Worm (Caenorhabditis elegans) whole organism, L1 larva: ENCODE data around the gene sri-61.
"Not testable (repeated sequence)": the region's sequence is repeated elsewhere in the genome, so short reads cannot be mapped to it uniquely, and the experiment has no call there.

ENCODE experiments used
- C04F5.9 ChIP-seq: sonication (generic microtip); optimal IDR thresholded peaks from 2 replicates; lab custom pipeline; 2016; ENCODE audit warnings: missing genetic modification characterization, missing compliant biosample characterization
- F16B12.6 ChIP-seq: fragments of 150-350 bp; optimal IDR thresholded peaks from 2 replicates; lab custom pipeline; 2014; ENCODE audit warnings: missing biosample characterization, missing genetic modification characterization
- aly-2 ChIP-seq: fragments of 150-350 bp; optimal IDR thresholded peaks from 2 replicates; lab custom pipeline; 2014; ENCODE audit warnings: missing biosample characterization, missing genetic modification characterization
- ama-1 ChIP-seq: fragments of 150-350 bp; optimal IDR thresholded peaks from 2 replicates; lab custom pipeline; 2014
- blmp-1 ChIP-seq: fragments of 150-350 bp; optimal IDR thresholded peaks from 2 replicates; lab custom pipeline; 2014; ENCODE audit warnings: missing biosample characterization, missing genetic modification characterization
- ceh-8 ChIP-seq: fragments of 200-800 bp; sonication (Bioruptor generic); optimal IDR thresholded peaks from 2 replicates; lab custom pipeline; 2018; ENCODE audit warnings: mild to moderate bottlenecking, missing genetic modification characterization, moderate library complexity, missing compliant biosample characterization
- efl-1 ChIP-seq, 4 experiments: fragments of 150-350 bp; optimal IDR thresholded peaks in 3 of 4; peaks in 1 of 4; 1 replicate in 1 of 4; 2 replicates in 3 of 4; lab custom pipeline; 2014; ENCODE audit warnings: missing biosample characterization in 2 of 4, missing genetic modification characterization in 2 of 4, missing genetic modification reagents in 2 of 4
- efl-3 ChIP-seq: fragments of 200-800 bp; sonication (Bioruptor generic); optimal IDR thresholded peaks from 2 replicates; lab custom pipeline; 2018; ENCODE audit warnings: mild to moderate bottlenecking, missing genetic modification characterization, missing compliant biosample characterization
- elt-2 ChIP-seq: sonication (generic microtip); optimal IDR thresholded peaks from 2 replicates; lab custom pipeline; 2016; ENCODE audit warnings: missing genetic modification characterization, mild to moderate bottlenecking, inconsistent platforms, missing compliant biosample characterization, missing genetic modification reagents
- fkh-8 ChIP-seq: sonication (generic microtip); optimal IDR thresholded peaks from 2 replicates; lab custom pipeline; 2016; ENCODE audit warnings: mild to moderate bottlenecking, missing genetic modification characterization, missing compliant biosample characterization
- fos-1 ChIP-seq: fragments of 150-350 bp; optimal IDR thresholded peaks from 2 replicates; lab custom pipeline; 2014; ENCODE audit warnings: missing biosample characterization, missing genetic modification characterization
- irx-1 ChIP-seq: sonication (generic microtip); optimal IDR thresholded peaks from 2 replicates; lab custom pipeline; 2016; ENCODE audit warnings: missing genetic modification characterization, missing compliant biosample characterization
- isw-1 ChIP-seq: fragments of 200-800 bp; sonication (Bioruptor generic); IDR thresholded peaks from 2 replicates; pipeline ENCODE4 v1.3.6; 2022; ENCODE audit warnings: missing genetic modification characterization, missing compliant biosample characterization
- lin-35 ChIP-seq, 2 experiments: fragments of 150-350 bp; optimal IDR thresholded peaks; 2 replicates each; lab custom pipeline; 2014; ENCODE audit warnings: missing biosample characterization in 2 of 2, missing genetic modification characterization in 2 of 2, missing genetic modification reagents in 2 of 2
- lir-3 ChIP-seq: sonication (generic microtip); optimal IDR thresholded peaks from 2 replicates; lab custom pipeline; 2016; ENCODE audit warnings: mild to moderate bottlenecking, missing genetic modification characterization, moderate library complexity, missing compliant biosample characterization; ENCODE audit not compliant: poor library complexity
- mab-9 ChIP-seq: fragments of 200-800 bp; sonication (Bioruptor generic); IDR thresholded peaks from 2 replicates; pipeline ENCODE4 v1.3.6; 2022; ENCODE audit warnings: missing genetic modification reagents, missing genetic modification characterization, missing compliant biosample characterization
- mep-1 ChIP-seq: fragments of 150-350 bp; optimal IDR thresholded peaks from 2 replicates; lab custom pipeline; 2014; ENCODE audit warnings: missing biosample characterization, missing genetic modification characterization
- nhr-237 ChIP-seq: fragments of 150-350 bp; optimal IDR thresholded peaks from 2 replicates; lab custom pipeline; 2014; ENCODE audit warnings: missing biosample characterization, missing genetic modification characterization
- nhr-28 ChIP-seq: fragments of 150-350 bp; optimal IDR thresholded peaks from 2 replicates; lab custom pipeline; 2014; ENCODE audit warnings: missing biosample characterization, missing genetic modification characterization
- nhr-47 ChIP-seq: sonication (generic microtip); optimal IDR thresholded peaks from 2 replicates; lab custom pipeline; 2016; ENCODE audit warnings: mild to moderate bottlenecking, missing genetic modification characterization, moderate library complexity, missing compliant biosample characterization
- nhr-71 ChIP-seq: sonication (generic microtip); optimal IDR thresholded peaks from 2 replicates; lab custom pipeline; 2016; ENCODE audit warnings: mild to moderate bottlenecking, missing genetic modification characterization, moderate library complexity, missing compliant biosample characterization
- nhr-84 ChIP-seq: sonication (generic microtip); optimal IDR thresholded peaks from 2 replicates; lab custom pipeline; 2017; ENCODE audit warnings: missing biosample characterization, missing genetic modification characterization
- nhr-90 ChIP-seq: sonication (generic microtip); optimal IDR thresholded peaks from 2 replicates; lab custom pipeline; 2016; ENCODE audit warnings: mild to moderate bottlenecking, missing genetic modification characterization, missing compliant biosample characterization; ENCODE audit not compliant: poor library complexity
- pqm-1 ChIP-seq: sonication (generic microtip); optimal IDR thresholded peaks from 3 replicates; lab custom pipeline; 2017; ENCODE audit warnings: missing biosample characterization, missing genetic modification characterization
- skn-1 ChIP-seq: fragments of 150-350 bp; optimal IDR thresholded peaks from 2 replicates; lab custom pipeline; 2014; ENCODE audit warnings: missing biosample characterization, missing genetic modification characterization
- snpc-4 ChIP-seq: fragments of 150-350 bp; optimal IDR thresholded peaks from 2 replicates; lab custom pipeline; 2014; ENCODE audit warnings: missing biosample characterization, missing genetic modification characterization
- snu-23 ChIP-seq: sonication (generic microtip); optimal IDR thresholded peaks from 2 replicates; lab custom pipeline; 2016; ENCODE audit warnings: missing genetic modification characterization, missing compliant biosample characterization
- sox-4 ChIP-seq: sonication (generic microtip); optimal IDR thresholded peaks from 2 replicates; lab custom pipeline; 2016; ENCODE audit warnings: missing genetic modification characterization, missing compliant biosample characterization
- sup-37 ChIP-seq: fragments of 200-800 bp; sonication (Bioruptor generic); optimal IDR thresholded peaks from 2 replicates; lab custom pipeline; 2018; ENCODE audit warnings: mild to moderate bottlenecking, missing genetic modification characterization, missing compliant biosample characterization
- tbx-2 ChIP-seq: sonication (generic microtip); optimal IDR thresholded peaks from 2 replicates; lab custom pipeline; 2016; ENCODE audit warnings: missing genetic modification characterization, missing compliant biosample characterization
- unc-62 ChIP-seq: fragments of 150-350 bp; optimal IDR thresholded peaks from 2 replicates; lab custom pipeline; 2014; ENCODE audit warnings: missing biosample characterization, missing genetic modification reagents, missing genetic modification characterization
- unc-86 ChIP-seq: sonication (generic microtip); optimal IDR thresholded peaks from 2 replicates; lab custom pipeline; 2016; ENCODE audit warnings: missing genetic modification characterization, missing compliant biosample characterization
- unc-98 ChIP-seq: fragments of 200-800 bp; sonication (Bioruptor generic); IDR thresholded peaks from 2 replicates; pipeline ENCODE4 v1.3.6; 2022; ENCODE audit warnings: missing genetic modification characterization, missing compliant biosample characterization
- vab-15 ChIP-seq: sonication (generic microtip); optimal IDR thresholded peaks from 2 replicates; lab custom pipeline; 2017; ENCODE audit warnings: missing genotype, mild to moderate bottlenecking, missing genetic modification characterization, missing compliant biosample characterization
- zip-4 ChIP-seq: fragments of 200-800 bp; sonication (Bioruptor generic); optimal IDR thresholded peaks from 2 replicates; lab custom pipeline; 2018; ENCODE audit warnings: mild to moderate bottlenecking, missing genetic modification characterization, moderate library complexity, missing compliant biosample characterization
- ztf-11 ChIP-seq, 2 experiments: sonication (generic microtip); optimal IDR thresholded peaks; 2 replicates each; lab custom pipeline; 2016 to 2017; ENCODE audit warnings: missing genetic modification characterization in 2 of 2, missing biosample characterization in 1 of 2, missing compliant biosample characterization in 1 of 2

Gene sri-61

ce11 chrII:2665081-2665480 lies 35.0 kb downstream of the sri-61 start, which contains the start of gene F22E5.2:
Gene F22E5.2 (plus strand): TSS chrII:2665381.
- not testable (repeated sequence) for TF ChIP-seq tbx-2; mep-1 (tag; lab: Kevin White, UChicago); zip-4 (GFP tag; lab: Kevin White, UChicago)

- TF ChIP-seq snu-23 (GFP tag; lab: Kevin White, UChicago) (no peak), fos-1 (tag; lab: Kevin White, UChicago) (no peak), irx-1 (tag; lab: Kevin White, UChicago) (no peak), nhr-71 (tag; lab: Kevin White, UChicago) (no peak), pqm-1 (tag; lab: Kevin White, UChicago) (no peak), C04F5.9 (tag; lab: Kevin White, UChicago) (no peak), nhr-90 (tag; lab: Kevin White, UChicago) (no peak), fkh-8 (tag; lab: Kevin White, UChicago) (peak; percentile 7), unc-86 (tag; lab: Kevin White, UChicago) (no peak), blmp-1 (no peak), efl-1 (optimal IDR thresholded peaks at IDR 0.05; lab: Kevin White, UChicago) (no peak), efl-1 (GFP tag; optimal IDR thresholded peaks at IDR 0.05 in 1 of 2; lab: Kevin White, UChicago) (peak in 1 of 2 experiments; percentile 13)
These were observed 40.8 kb downstream of the sri-61 start, which contains the start of gene gcy-21 for ce11 chrII:2659364-2659763. Gene gcy-21 (plus strand): TSS chrII:2659664.

ce11 chrII:2656606-2657005 lies 43.5 kb downstream of the sri-61 start, which contains the start of gene sri-47:
Gene sri-47 (plus strand): TSS chrII:2656906.
- no peak for TF ChIP-seq sox-4 (tag; lab: Kevin White, UChicago)
- no peak for TF ChIP-seq efl-3 (GFP tag; lab: Kevin White, UChicago)
- no peak for TF ChIP-seq isw-1
- TF ChIP-seq nhr-90 (tag; lab: Kevin White, UChicago): no peak
- TF ChIP-seq sup-37 (GFP tag; lab: Kevin White, UChicago): no peak
- no peak for TF ChIP-seq skn-1 (tag; lab: Kevin White, UChicago)
- TF ChIP-seq mep-1 (tag; lab: Kevin White, UChicago): no peak
- no peak for TF ChIP-seq unc-98 (GFP tag; lab: Robert Waterston, UW)
- no peak for TF ChIP-seq C04F5.9 (tag; lab: Kevin White, UChicago)
- no peak for TF ChIP-seq aly-2 (tag; lab: Kevin White, UChicago)
- TF ChIP-seq lin-35 (GFP tag; optimal IDR thresholded peaks at IDR 0.05; lab: Kevin White, UChicago): no peak
- TF ChIP-seq ama-1 (lab: Kevin White, UChicago): no peak
- no peak for TF ChIP-seq unc-62 (GFP tag; lab: Kevin White, UChicago)
- TF ChIP-seq ceh-8: no peak
- TF ChIP-seq nhr-47 (tag; lab: Kevin White, UChicago): no peak
- no peak for TF ChIP-seq vab-15 (tag; lab: Kevin White, UChicago)

- TF ChIP-seq elt-2 (tag; lab: Kevin White, UChicago): no peak
- no peak for TF ChIP-seq zip-4 (GFP tag; lab: Kevin White, UChicago)
- no peak for TF ChIP-seq irx-1 (tag; lab: Kevin White, UChicago)
- TF ChIP-seq nhr-90 (tag; lab: Kevin White, UChicago): no peak
- TF ChIP-seq ztf-11 (tag; optimal IDR thresholded peaks at IDR 0.05; lab: Kevin White, UChicago): no peak
- TF ChIP-seq nhr-237 (tag; lab: Kevin White, UChicago): no peak
- TF ChIP-seq tbx-2: no peak
- TF ChIP-seq lir-3 (tag; lab: Kevin White, UChicago): no peak
- TF ChIP-seq F16B12.6: no peak
- TF ChIP-seq nhr-47 (tag; lab: Kevin White, UChicago): no peak
- no peak for TF ChIP-seq nhr-84 (tag; lab: Kevin White, UChicago)
- TF ChIP-seq nhr-28 (tag; lab: Kevin White, UChicago): no peak
- no peak for TF ChIP-seq mab-9 (GFP tag; lab: Robert Waterston, UW)
- no peak for TF ChIP-seq snpc-4
These were observed 50.6 kb downstream of the sri-61 start, which contains the start of the genes F22E5.13 and F22E5.6 for ce11 chrII:2649539-2649938. Gene F22E5.13 (minus strand): TSS chrII:2649639. Gene F22E5.6 (plus strand): TSS chrII:2649835.
